Fruit fly (Drosophila melanogaster) whole organism, embryonic: ENCODE results near the gene Zaf1.

Source experiments
- Ada2b ChIP-seq: fragments of 200-800 bp; sonication (Bioruptor generic); IDR thresholded peaks from 2 replicates; pipeline ENCODE4 v1.3.6; 2022; ENCODE audit warnings: missing biosample characterization, missing genetic modification characterization
- BEAF-32 ChIP-seq: fragments of 200-800 bp; sonication (Bioruptor generic); optimal IDR thresholded peaks from 3 replicates; lab custom pipeline; 2017; ENCODE audit warnings: missing biosample characterization, missing genetic modification characterization, mild to moderate bottlenecking, moderate library complexity, missing genetic modification reagents
- Bdp1 ChIP-seq: fragments of 200-800 bp; sonication (Bioruptor generic); optimal IDR thresholded peaks from 3 replicates; lab custom pipeline; 2016; ENCODE audit warnings: missing biosample characterization, missing genetic modification characterization
- CG11560 ChIP-seq: fragments of 200-800 bp; sonication (Bioruptor generic); IDR thresholded peaks from 3 replicates; pipeline ENCODE4 v1.3.6; 2022; ENCODE audit warnings: missing biosample characterization, missing genetic modification characterization
- CG12744 ChIP-seq: fragments of 200-800 bp; sonication (Bioruptor generic); optimal IDR thresholded peaks from 2 replicates; lab custom pipeline; 2016; ENCODE audit warnings: missing biosample characterization, missing genetic modification characterization
- CG1792 ChIP-seq: fragments of 200-800 bp; sonication (Bioruptor generic); optimal IDR thresholded peaks from 2 replicates; lab custom pipeline; 2016; ENCODE audit warnings: missing biosample characterization, missing genetic modification characterization
- CG34422 ChIP-seq: fragments of 200-800 bp; sonication (Bioruptor generic); IDR thresholded peaks from 3 replicates; pipeline ENCODE4 v1.3.6; 2022; ENCODE audit warnings: missing biosample characterization, missing genetic modification characterization
- CG4282 ChIP-seq: fragments of 200-800 bp; sonication (Bioruptor generic); optimal IDR thresholded peaks from 2 replicates; lab custom pipeline; 2016; ENCODE audit warnings: missing biosample characterization, missing genetic modification characterization
- CG4707 ChIP-seq: fragments of 200-800 bp; sonication (Bioruptor generic); optimal IDR thresholded peaks from 2 replicates; lab custom pipeline; 2018; ENCODE audit warnings: missing biosample characterization, mild to moderate bottlenecking, missing genetic modification characterization, moderate library complexity
- CG6272 ChIP-seq: fragments of 200-800 bp; sonication (Bioruptor generic); IDR thresholded peaks from 2 replicates; pipeline ENCODE4 v1.3.6; 2022; ENCODE audit warnings: missing biosample characterization, missing genetic modification characterization
- CG6654 ChIP-seq: fragments of 200-800 bp; sonication (Bioruptor generic); optimal IDR thresholded peaks from 2 replicates; lab custom pipeline; 2017; ENCODE audit warnings: missing biosample characterization, mild to moderate bottlenecking, missing genetic modification characterization
- CG6765 ChIP-seq: fragments of 200-800 bp; sonication (Bioruptor generic); optimal IDR thresholded peaks from 3 replicates; lab custom pipeline; 2017; ENCODE audit warnings: missing biosample characterization, mild to moderate bottlenecking, missing genetic modification characterization
- CG8478 ChIP-seq: fragments of >200 bp; optimal IDR thresholded peaks from 2 replicates; lab custom pipeline; 2018
- CG9817 ChIP-seq: fragments of 200-800 bp; sonication (Bioruptor generic); optimal IDR thresholded peaks from 2 replicates; lab custom pipeline; 2018; ENCODE audit warnings: missing biosample characterization, mild to moderate bottlenecking, missing genetic modification characterization, moderate library complexity
- Dip3 ChIP-seq: fragments of 200-800 bp; sonication (Bioruptor generic); optimal IDR thresholded peaks from 3 replicates; lab custom pipeline; 2016; ENCODE audit warnings: missing biosample characterization, missing genetic modification characterization
- Max ChIP-seq: fragments of 200-800 bp; sonication (Bioruptor generic); optimal IDR thresholded peaks from 2 replicates; lab custom pipeline; 2016; ENCODE audit warnings: missing biosample characterization, mild to moderate bottlenecking, missing genetic modification characterization
- Ravus ChIP-seq: fragments of 200-800 bp; sonication (Bioruptor generic); IDR thresholded peaks from 2 replicates; pipeline ENCODE4 v1.3.6; 2022; ENCODE audit warnings: missing biosample characterization, missing genetic modification characterization
- Spps ChIP-seq: fragments of 200-800 bp; sonication (Bioruptor generic); optimal IDR thresholded peaks from 2 replicates; lab custom pipeline; 2018; ENCODE audit warnings: missing biosample characterization, mild to moderate bottlenecking, missing genetic modification characterization
- Stat92E ChIP-seq, 3 experiments: fragments of >200 bp in 2 of 3; fragments of 200-800 bp in 1 of 3; sonication (Bioruptor generic) in 1 of 3; optimal IDR thresholded peaks; 2 replicates each; lab custom pipeline; 2017 to 2019; ENCODE audit warnings: missing biosample characterization in 3 of 3, missing genetic modification characterization in 3 of 3, mild to moderate bottlenecking in 1 of 3, moderate library complexity in 1 of 3
- Taf1 ChIP-seq: fragments of 200-800 bp; sonication (Bioruptor generic); IDR thresholded peaks from 2 replicates; pipeline ENCODE4 v1.3.6; 2022; ENCODE audit warnings: missing biosample characterization, missing genetic modification characterization
- Xbp1 ChIP-seq: fragments of 200-800 bp; sonication (Bioruptor generic); optimal IDR thresholded peaks from 3 replicates; lab custom pipeline; 2016; ENCODE audit warnings: missing biosample characterization, mild to moderate bottlenecking, missing genetic modification characterization
- amos ChIP-seq: fragments of 200-800 bp; sonication (Bioruptor generic); IDR thresholded peaks from 2 replicates; pipeline ENCODE4 v1.3.6; 2022; ENCODE audit warnings: missing biosample characterization, missing genetic modification characterization; ENCODE audit not compliant: partially characterized antibody
- ash1 ChIP-seq: fragments of 200-800 bp; sonication (Bioruptor generic); optimal IDR thresholded peaks from 2 replicates; lab custom pipeline; 2018; ENCODE audit warnings: missing biosample characterization, mild to moderate bottlenecking, missing genetic modification characterization
- bsh ChIP-seq, 2 experiments: fragments of 200-800 bp; sonication (Bioruptor generic); optimal IDR thresholded peaks; 2 replicates each; lab custom pipeline; 2017 to 2018; ENCODE audit warnings: mild to moderate bottlenecking in 2 of 2, missing biosample characterization in 2 of 2, missing genetic modification characterization in 2 of 2, moderate library complexity in 1 of 2
- cg ChIP-seq: fragments of 200-800 bp; sonication (Bioruptor generic); optimal IDR thresholded peaks from 3 replicates; lab custom pipeline; 2019; ENCODE audit warnings: missing biosample characterization, mild to moderate bottlenecking, missing genetic modification characterization, moderate library complexity
- croc ChIP-seq: fragments of 200-800 bp; sonication (Bioruptor generic); conservative IDR thresholded peaks from 3 replicates; pipeline ENCODE4 v1.3.6; 2022; ENCODE audit warnings: missing biosample characterization, missing genetic modification characterization
- danr ChIP-seq: fragments of 200-800 bp; sonication (Bioruptor generic); IDR thresholded peaks from 2 replicates; pipeline ENCODE4 v1.3.6; 2022; ENCODE audit warnings: missing biosample characterization, missing genetic modification characterization
- esg ChIP-seq: fragments of 200-800 bp; sonication (Bioruptor generic); conservative IDR thresholded peaks from 2 replicates; pipeline ENCODE4 v1.3.6; 2022; ENCODE audit warnings: missing biosample characterization, missing genetic modification characterization
- eyg ChIP-seq: fragments of 200-800 bp; sonication (Bioruptor generic); optimal IDR thresholded peaks from 3 replicates; lab custom pipeline; 2016; ENCODE audit warnings: missing biosample characterization, missing genetic modification characterization
- fru ChIP-seq: fragments of >200 bp; optimal IDR thresholded peaks from 2 replicates; lab custom pipeline; 2017
- gem ChIP-seq: fragments of 200-800 bp; sonication (Bioruptor generic); optimal IDR thresholded peaks from 2 replicates; lab custom pipeline; 2019; ENCODE audit warnings: missing biosample characterization, mild to moderate bottlenecking, missing genetic modification characterization, moderate library complexity
- insv ChIP-seq, 2 experiments: fragments of 200-800 bp; sonication (Bioruptor generic); optimal IDR thresholded peaks; 3 replicates each; lab custom pipeline; 2016 to 2018; ENCODE audit warnings: missing biosample characterization in 2 of 2, missing genetic modification characterization in 2 of 2
- mirr ChIP-seq: fragments of 200-800 bp; sonication (Bioruptor generic); optimal IDR thresholded peaks from 3 replicates; lab custom pipeline; 2018; ENCODE audit warnings: missing biosample characterization, mild to moderate bottlenecking, missing genetic modification characterization
- nau ChIP-seq: fragments of 200-800 bp; sonication (Bioruptor generic); optimal IDR thresholded peaks from 3 replicates; lab custom pipeline; 2017; ENCODE audit warnings: missing biosample characterization, mild to moderate bottlenecking, missing genetic modification characterization, missing genetic modification reagents
- p53 ChIP-seq: fragments of 200-800 bp; sonication (Bioruptor generic); optimal IDR thresholded peaks from 2 replicates; lab custom pipeline; 2016; ENCODE audit warnings: missing biosample characterization, missing genetic modification characterization
- pho ChIP-seq: fragments of 200-800 bp; sonication (Bioruptor generic); optimal IDR thresholded peaks from 2 replicates; lab custom pipeline; 2016; ENCODE audit warnings: missing biosample characterization, missing genetic modification characterization
- prd ChIP-seq, 3 experiments: fragments of >200 bp in 2 of 3; fragments of 200-800 bp in 1 of 3; sonication (Bioruptor generic) in 1 of 3; optimal IDR thresholded peaks in 2 of 3; IDR thresholded peaks in 1 of 3; 2 replicates in 2 of 3; 3 replicates in 1 of 3; pipeline versions ENCODE4 v1.3.6 to Lab custom; 2017 to 2022; ENCODE audit warnings: missing biosample characterization in 1 of 3, missing genetic modification characterization in 1 of 3
- pros ChIP-seq: fragments of 200-800 bp; sonication (Bioruptor generic); optimal IDR thresholded peaks from 3 replicates; lab custom pipeline; 2019; ENCODE audit warnings: missing biosample characterization, mild to moderate bottlenecking, missing genetic modification characterization, moderate library complexity
- psq ChIP-seq: fragments of 200-800 bp; sonication (Bioruptor generic); optimal IDR thresholded peaks from 2 replicates; lab custom pipeline; 2017; ENCODE audit warnings: missing biosample characterization, missing genetic modification characterization
- repo ChIP-seq: fragments of 200-800 bp; sonication (Bioruptor generic); optimal IDR thresholded peaks from 2 replicates; lab custom pipeline; 2016; ENCODE audit warnings: missing biosample characterization, missing genetic modification characterization
- sisA ChIP-seq: fragments of 200-800 bp; sonication (Bioruptor generic); IDR thresholded peaks from 2 replicates; pipeline ENCODE4 v1.3.6; 2022; ENCODE audit warnings: missing biosample characterization, missing genetic modification characterization
- sr ChIP-seq: fragments of 200-800 bp; sonication (Bioruptor generic); IDR thresholded peaks from 3 replicates; pipeline ENCODE4 v1.3.6; 2022; ENCODE audit warnings: missing biosample characterization, missing genetic modification characterization
- ssp ChIP-seq: fragments of 200-800 bp; sonication (Bioruptor generic); IDR thresholded peaks from 2 replicates; pipeline ENCODE4 v1.3.6; 2022; ENCODE audit warnings: missing biosample characterization, missing genetic modification characterization
- stc ChIP-seq: fragments of 200-800 bp; sonication (Bioruptor generic); IDR thresholded peaks from 2 replicates; pipeline ENCODE4 v1.3.6; 2022; ENCODE audit warnings: missing biosample characterization, missing genetic modification characterization
- tap ChIP-seq: fragments of 200-800 bp; optimal IDR thresholded peaks from 3 replicates; lab custom pipeline; 2019; ENCODE audit warnings: missing biosample characterization, mild to moderate bottlenecking, missing genetic modification characterization, moderate library complexity
- tup ChIP-seq: fragments of 200-800 bp; sonication (Bioruptor generic); optimal IDR thresholded peaks from 2 replicates; lab custom pipeline; 2016; ENCODE audit warnings: missing biosample characterization, mild to moderate bottlenecking, missing genetic modification characterization, moderate library complexity
- unc-4 ChIP-seq: fragments of 200-800 bp; sonication (Bioruptor generic); IDR thresholded peaks from 2 replicates; pipeline ENCODE4 v1.3.6; 2022; ENCODE audit warnings: missing biosample characterization, missing genetic modification characterization; ENCODE audit not compliant: partially characterized antibody
- wek ChIP-seq: fragments of 200-800 bp; sonication (Bioruptor generic); optimal IDR thresholded peaks from 3 replicates; lab custom pipeline; 2018; ENCODE audit warnings: missing biosample characterization, mild to moderate bottlenecking, missing genetic modification characterization, moderate library complexity

The Zaf1 gene

DNA sequence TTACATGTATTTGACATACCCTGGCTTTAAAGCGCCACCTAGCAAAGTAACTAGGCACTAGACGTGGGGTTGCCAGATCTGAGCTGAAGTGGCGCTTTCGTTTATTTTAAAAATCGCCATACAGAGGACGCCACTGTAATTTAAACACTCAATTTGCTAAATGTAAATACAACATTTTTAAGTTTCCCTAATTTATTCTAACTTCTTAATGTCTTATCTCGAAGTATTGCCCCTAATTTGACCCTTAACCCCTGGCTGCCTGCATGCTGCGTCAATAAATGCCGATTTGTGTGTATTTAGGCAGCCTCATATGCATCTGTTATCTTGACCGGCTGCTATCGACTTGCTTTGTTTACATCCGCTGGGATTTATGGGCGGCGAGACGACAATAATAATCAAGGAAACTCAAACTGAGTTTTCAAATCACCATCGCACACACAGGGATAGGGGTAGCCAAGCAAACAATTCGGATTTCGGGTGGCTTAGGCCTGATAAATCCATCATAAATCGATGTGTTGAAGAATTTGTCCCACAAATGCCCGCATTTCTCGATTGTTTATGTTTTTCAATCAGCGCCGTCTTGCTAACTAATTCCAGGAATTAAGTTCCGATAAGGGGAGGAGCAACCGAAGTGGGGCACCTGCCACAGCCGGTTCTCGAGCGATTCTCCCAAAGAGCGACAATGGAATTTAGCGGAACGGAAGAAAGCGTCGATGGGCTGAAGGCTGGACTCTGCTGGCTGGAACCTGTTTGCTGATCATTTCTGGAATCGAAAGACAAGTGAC, 12.0 kb downstream of the Zaf1 start (continued):
- TF ChIP-seq mirr (GFP tag; lab: Kevin White, UChicago) = no peak
- peak; percentile 61 for TF ChIP-seq CG12744
- TF ChIP-seq wek (GFP tag; lab: Kevin White, UChicago) = no peak
- TF ChIP-seq CG6272 (GFP tag; lab: Robert Waterston, UW) = 0 out of 2 replicates have a peak, but pooled peaks have one; percentile 21
- no peak for TF ChIP-seq cg (GFP tag; lab: Kevin White, UChicago)
- peak; percentile 59 for TF ChIP-seq ssp (GFP tag; lab: Robert Waterston, UW)
- TF ChIP-seq ash1 (GFP tag; lab: Kevin White, UChicago) = no peak
- peak; percentile 40; the same call in 1 of the 2 replicates for TF ChIP-seq Ada2b
- TF ChIP-seq sisA (GFP tag; lab: Robert Waterston, UW) = peak; percentile 75
- TF ChIP-seq Bdp1 = peak; percentile 35
- peak; percentile 60 for TF ChIP-seq danr
- peak; percentile 73 for TF ChIP-seq amos (GFP tag; lab: Robert Waterston, UW)
- TF ChIP-seq BEAF-32 (GFP tag; lab: Kevin White, UChicago) = peak; percentile 16
- TF ChIP-seq Stat92E (GFP tag; optimal IDR thresholded peaks at IDR 0.05; lab: Kevin White, UChicago) = peak in 1 of 3 experiments; percentile 44
- peak; percentile 9; the same call in 1 of the 2 replicates for TF ChIP-seq stc
- no peak for TF ChIP-seq CG4707 (GFP tag; lab: Kevin White, UChicago)
- TF ChIP-seq CG4282 (GFP tag; lab: Kevin White, UChicago) = peak; percentile 7
- TF ChIP-seq insv (GFP tag; optimal IDR thresholded peaks at IDR 0.05; lab: Kevin White, UChicago) = peak in 1 of 2 experiments; percentile 64
- no peak for TF ChIP-seq tap (tag; lab: Kevin White, UChicago)
- TF ChIP-seq pho (GFP tag; lab: Kevin White, UChicago) = peak; percentile 43
- no peak for TF ChIP-seq CG8478 (lab: Kevin White, UChicago)
- TF ChIP-seq Dip3 (GFP tag; lab: Kevin White, UChicago) = peak; percentile 23
- TF ChIP-seq fru (lab: Kevin White, UChicago) = no peak
- TF ChIP-seq CG1792 (GFP tag; lab: Kevin White, UChicago) = no peak
- peak; percentile 21; the same call in 1 of the 3 replicates for TF ChIP-seq croc
- TF ChIP-seq esg (GFP tag; lab: Robert Waterston, UW) = peak; percentile 42; the same call in 1 of the 2 replicates
- TF ChIP-seq Spps (tag; lab: Kevin White, UChicago) = peak; percentile 33
- TF ChIP-seq Taf1 (GFP tag; lab: Robert Waterston, UW) = no peak
- TF ChIP-seq CG9817 (tag; lab: Kevin White, UChicago) = peak; percentile 63
- TF ChIP-seq CG6765 (GFP tag; lab: Kevin White, UChicago) = no peak
- TF ChIP-seq unc-4 (GFP tag; lab: Robert Waterston, UW) = no peak
- TF ChIP-seq prd (optimal IDR thresholded peaks at IDR 0.05; lab: Kevin White, UChicago) = no peak
- TF ChIP-seq prd (GFP tag; IDR thresholded peaks at IDR 0.05; lab: Robert Waterston, UW) = peak; percentile 75
- peak; percentile 3 for TF ChIP-seq repo (GFP tag; lab: Kevin White, UChicago)
- TF ChIP-seq Xbp1 (GFP tag; lab: Kevin White, UChicago) = peak; percentile 85
- TF ChIP-seq gem (tag; lab: Kevin White, UChicago) = peak; percentile 56
- no peak for TF ChIP-seq CG6654 (GFP tag; lab: Kevin White, UChicago)
- peak; percentile 5 for TF ChIP-seq Max
- peak; percentile 35 for TF ChIP-seq tup (GFP tag; lab: Kevin White, UChicago)
- TF ChIP-seq p53 (GFP tag; lab: Kevin White, UChicago) = peak; percentile 46
- TF ChIP-seq psq (GFP tag; lab: Kevin White, UChicago) = peak; percentile 48
- no peak; the same call in 1 of the 2 replicates for TF ChIP-seq Ravus
- peak; percentile 56; the same call in 2 of the 3 replicates for TF ChIP-seq CG11560 (tag; lab: Robert Waterston, UW)
- peak; percentile 85 for TF ChIP-seq CG34422 (GFP tag; lab: Robert Waterston, UW)
- no peak for TF ChIP-seq sr (GFP tag; lab: Robert Waterston, UW)
- TF ChIP-seq nau (GFP tag; lab: Kevin White, UChicago) = peak; percentile 18
- TF ChIP-seq bsh (GFP tag; optimal IDR thresholded peaks at IDR 0.05; lab: Kevin White, UChicago) = peak in 1 of 2 experiments; percentile 54
- TF ChIP-seq eyg = peak; percentile 40
- TF ChIP-seq pros (GFP tag; lab: Kevin White, UChicago) = peak; percentile 83
